Worm (Caenorhabditis elegans) whole organism, L4 larva: Measurements from ENCODE around the gene F31E3.12.

Source experiments
- T20F7.1 ChIP-seq: fragments of 200-800 bp; sonication (Bioruptor generic); optimal IDR thresholded peaks from 2 replicates; lab custom pipeline; 2018; ENCODE audit warnings: mild to moderate bottlenecking, missing genetic modification characterization, missing compliant biosample characterization
- T26A8.4 ChIP-seq: fragments of 200-800 bp; sonication (Bioruptor generic); IDR thresholded peaks from 2 replicates; pipeline ENCODE4 v1.3.6; 2022; ENCODE audit warnings: missing genetic modification characterization, missing compliant biosample characterization
- aha-1 ChIP-seq: fragments of 150-350 bp; peaks from one replicate; lab custom pipeline; 2014; ENCODE audit warnings: missing biosample characterization, missing genetic modification characterization
- aly-2 ChIP-seq: sonication (generic microtip); optimal IDR thresholded peaks from 2 replicates; lab custom pipeline; 2018; ENCODE audit warnings: missing biosample characterization, missing genetic modification characterization
- arid-1 ChIP-seq: fragments of 200-800 bp; sonication (Bioruptor generic); conservative IDR thresholded peaks from 2 replicates; pipeline ENCODE4 v1.3.6; 2022; ENCODE audit warnings: missing genetic modification reagents, missing genetic modification characterization, missing compliant biosample characterization
- attf-4 ChIP-seq: sonication (generic microtip); optimal IDR thresholded peaks from 3 replicates; lab custom pipeline; 2017; ENCODE audit warnings: missing biosample characterization, missing genetic modification characterization
- ceh-32 ChIP-seq: sonication (generic microtip); optimal IDR thresholded peaks from 2 replicates; lab custom pipeline; 2016; ENCODE audit warnings: mild to moderate bottlenecking, missing genetic modification characterization, missing compliant biosample characterization; ENCODE audit not compliant: poor library complexity
- ceh-82 ChIP-seq: sonication (generic microtip); optimal IDR thresholded peaks from 2 replicates; lab custom pipeline; 2017; ENCODE audit warnings: missing biosample characterization, missing genetic modification characterization
- daf-16 ChIP-seq, 3 experiments: sonication (generic microtip); optimal IDR thresholded peaks; 2 replicates each; lab custom pipeline; 2016 to 2017; ENCODE audit warnings: missing genetic modification characterization in 3 of 3, missing genetic modification reagents in 3 of 3, mild to moderate bottlenecking in 2 of 3, missing compliant biosample characterization in 2 of 3, missing biosample characterization in 1 of 3, moderate library complexity in 1 of 3
- dpl-1 ChIP-seq: fragments of 150-350 bp; optimal IDR thresholded peaks from 2 replicates; lab custom pipeline; 2014; ENCODE audit warnings: missing biosample characterization, missing genetic modification reagents, missing genetic modification characterization
- egl-27 ChIP-seq: sonication (generic microtip); optimal IDR thresholded peaks from 3 replicates; lab custom pipeline; 2017; ENCODE audit warnings: missing biosample characterization, missing genetic modification reagents, missing genetic modification characterization
- egl-43 ChIP-seq: fragments of 200-800 bp; sonication (Bioruptor generic); IDR thresholded peaks from 2 replicates; pipeline ENCODE4 v1.3.6; 2022; ENCODE audit warnings: missing genetic modification reagents, missing genetic modification characterization, missing compliant biosample characterization
- hif-1 ChIP-seq, 2 experiments: sonication (generic microtip); optimal IDR thresholded peaks; 2 replicates each; lab custom pipeline; 2016 to 2017; ENCODE audit warnings: missing compliant biosample characterization in 2 of 2, missing genetic modification characterization in 2 of 2, missing genetic modification reagents in 2 of 2, missing genotype in 2 of 2, mild to moderate bottlenecking in 1 of 2
- hlh-11 ChIP-seq: fragments of 200-800 bp; sonication (Bioruptor generic); optimal IDR thresholded peaks from 2 replicates; lab custom pipeline; 2018; ENCODE audit warnings: mild to moderate bottlenecking, missing genetic modification characterization, missing compliant biosample characterization
- hlh-30 ChIP-seq: sonication (generic microtip); optimal IDR thresholded peaks from 2 replicates; lab custom pipeline; 2017; ENCODE audit warnings: antibody characterized with exemption, mild to moderate bottlenecking, missing genetic modification characterization, missing compliant biosample characterization; ENCODE audit not compliant: insufficient read depth
- lin-15B ChIP-seq: fragments of 150-350 bp; sonication (generic microtip); optimal IDR thresholded peaks from 3 replicates; lab custom pipeline; 2014; ENCODE audit warnings: missing biosample characterization, missing genetic modification characterization
- lsy-2 ChIP-seq, 2 experiments: fragments of 150-350 bp in 1 of 2; sonication (generic microtip) in 1 of 2; optimal IDR thresholded peaks; 2 replicates each; lab custom pipeline; 2014 to 2017; ENCODE audit warnings: missing biosample characterization in 2 of 2, missing genetic modification characterization in 2 of 2
- madf-9 ChIP-seq: fragments of 200-800 bp; sonication (Bioruptor generic); conservative IDR thresholded peaks from 2 replicates; pipeline ENCODE4 v1.3.6; 2022; ENCODE audit warnings: missing genetic modification reagents, missing genetic modification characterization, missing compliant biosample characterization
- mdl-1 ChIP-seq, 2 experiments: fragments of 150-350 bp in 1 of 2; sonication (generic microtip) in 1 of 2; optimal IDR thresholded peaks; 2 replicates each; lab custom pipeline; 2014 to 2017; ENCODE audit warnings: missing biosample characterization in 2 of 2, missing genetic modification characterization in 2 of 2
- mes-2 ChIP-seq: sonication (generic microtip); optimal IDR thresholded peaks from 2 replicates; lab custom pipeline; 2016; ENCODE audit warnings: missing genotype, mild to moderate bottlenecking, missing genetic modification characterization, missing compliant biosample characterization; ENCODE audit not compliant: poor library complexity, severe bottlenecking
- mxl-3 ChIP-seq: fragments of 200-800 bp; sonication (Bioruptor generic); optimal IDR thresholded peaks from 2 replicates; lab custom pipeline; 2018; ENCODE audit warnings: mild to moderate bottlenecking, missing genetic modification characterization, missing compliant biosample characterization
- nhr-10 ChIP-seq: fragments of 150-350 bp; optimal IDR thresholded peaks from 2 replicates; lab custom pipeline; 2014; ENCODE audit warnings: missing biosample characterization, missing genetic modification characterization
- nhr-28 ChIP-seq: fragments of 150-350 bp; optimal IDR thresholded peaks from 2 replicates; lab custom pipeline; 2014; ENCODE audit warnings: missing biosample characterization, missing genetic modification characterization
- nhr-41 ChIP-seq: fragments of 200-800 bp; sonication (Bioruptor generic); IDR thresholded peaks from 2 replicates; pipeline ENCODE4 v1.3.6; 2022; ENCODE audit warnings: missing genetic modification reagents, missing genetic modification characterization, missing compliant biosample characterization
- set-16 ChIP-seq: fragments of 200-800 bp; sonication (Bioruptor generic); IDR thresholded peaks from 2 replicates; pipeline ENCODE4 v1.3.6; 2022; ENCODE audit warnings: missing genetic modification reagents, missing genetic modification characterization, missing compliant biosample characterization
- snpc-1.2 ChIP-seq: fragments of 200-800 bp; sonication (Bioruptor generic); IDR thresholded peaks from 2 replicates; pipeline ENCODE4 v1.3.6; 2022; ENCODE audit warnings: missing genetic modification reagents, missing genetic modification characterization, missing compliant biosample characterization
- snpc-4 ChIP-seq: fragments of 150-350 bp; optimal IDR thresholded peaks from 2 replicates; lab custom pipeline; 2014; ENCODE audit warnings: missing biosample characterization, missing genetic modification characterization
- unc-39 ChIP-seq: sonication (generic microtip); optimal IDR thresholded peaks from 2 replicates; lab custom pipeline; 2017; ENCODE audit warnings: missing biosample characterization, missing genetic modification characterization
- unc-62 ChIP-seq, 3 experiments: fragments of 150-350 bp in 1 of 3; sonication (generic microtip); optimal IDR thresholded peaks in 2 of 3; peaks in 1 of 3; 1 replicate in 1 of 3; 2 replicates in 2 of 3; lab custom pipeline; 2014 to 2017; ENCODE audit warnings: missing biosample characterization in 3 of 3, missing genetic modification characterization in 3 of 3, missing genetic modification reagents in 3 of 3, missing genotype in 1 of 3
- ztf-7 ChIP-seq: fragments of 150-350 bp; optimal IDR thresholded peaks from 2 replicates; lab custom pipeline; 2014; ENCODE audit warnings: missing biosample characterization, missing genetic modification characterization

The F31E3.12 gene

DNA sequence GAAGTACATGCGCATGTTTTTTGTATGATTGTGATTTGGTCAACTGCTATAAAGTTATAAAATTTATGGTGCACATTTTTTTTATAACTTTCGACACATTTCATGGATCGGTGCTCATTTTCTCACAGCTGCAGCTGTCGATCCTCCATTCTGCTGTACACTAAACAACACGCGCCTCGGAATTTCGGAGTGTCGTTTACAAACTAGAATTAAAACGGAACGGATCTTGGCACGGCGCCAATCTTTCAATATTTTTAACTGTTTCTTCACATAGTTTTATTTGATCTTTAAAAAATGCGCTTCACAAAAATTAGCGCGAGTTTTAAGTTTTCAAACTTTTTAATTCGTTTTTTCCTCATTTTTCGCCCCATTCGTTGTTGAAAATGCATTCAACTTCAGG is 22.8 kb upstream of the F31E3.12 start, which contains the start of gene let-711 (continued):
- no peak for TF ChIP-seq nhr-41
- TF ChIP-seq aha-1 (tag; lab: Kevin White, UChicago): peak; percentile 56
- no peak for TF ChIP-seq madf-9 (GFP tag; lab: Robert Waterston, UW)
- TF ChIP-seq ceh-82 (tag; lab: Kevin White, UChicago): no peak
- peak; percentile 4 for TF ChIP-seq hlh-30 (tag; lab: Kevin White, UChicago)
- TF ChIP-seq T20F7.1 (GFP tag; lab: Kevin White, UChicago): peak; percentile 95
- no peak for TF ChIP-seq aly-2 (tag; lab: Kevin White, UChicago)
- TF ChIP-seq dpl-1 (GFP tag; lab: Kevin White, UChicago): no peak
- no peak for TF ChIP-seq unc-39 (tag; lab: Kevin White, UChicago)
- TF ChIP-seq ztf-7 (tag; lab: Kevin White, UChicago): no peak
- no peak for TF ChIP-seq arid-1 (GFP tag; lab: Robert Waterston, UW)
- TF ChIP-seq, all 104 proteins: peak for 7

DNA sequence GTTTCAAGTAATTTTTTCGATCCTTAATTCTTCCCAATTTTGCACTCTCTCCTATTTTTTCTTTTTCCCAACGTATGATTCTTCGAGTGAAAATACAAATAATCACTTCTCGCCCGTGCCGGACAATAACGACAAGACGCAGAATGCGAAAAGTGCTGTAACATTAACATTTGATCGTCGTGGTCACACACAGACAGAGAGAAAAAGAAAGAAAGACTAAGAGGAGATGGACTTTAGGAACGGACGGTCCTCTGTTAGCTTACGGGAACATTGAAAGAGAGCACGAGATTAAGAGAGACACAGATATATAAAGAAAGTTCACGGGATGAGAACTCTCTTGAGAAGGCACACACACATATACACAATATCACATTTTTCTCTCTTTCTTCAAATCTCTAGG is 21.3 kb upstream of the F31E3.12 start:
- TF ChIP-seq nhr-28 (tag; lab: Kevin White, UChicago) (peak; percentile 63), hlh-30 (tag; lab: Kevin White, UChicago) (peak; percentile 86), hif-1 (tag; optimal IDR thresholded peaks at IDR 0.05; lab: Kevin White, UChicago) (peak in 1 of 2 experiments; percentile 9), lsy-2 (tag; optimal IDR thresholded peaks at IDR 0.05; lab: Kevin White, UChicago) (peak in 1 of 2 experiments; percentile 21), hlh-11 (tag; lab: Kevin White, UChicago) (peak; percentile 48), ceh-32 (tag; lab: Kevin White, UChicago) (no peak), mdl-1 (tag; optimal IDR thresholded peaks at IDR 0.05; lab: Kevin White, UChicago) (peak in 1 of 2 experiments; percentile 16), mxl-3 (GFP tag; lab: Kevin White, UChicago) (peak; percentile 26), daf-16 (GFP tag; optimal IDR thresholded peaks at IDR 0.05; lab: Kevin White, UChicago) (no peak), daf-16 (tag; optimal IDR thresholded peaks at IDR 0.05; lab: Kevin White, UChicago) (peak; percentile 9), lin-15B (no peak), snpc-1.2 (GFP tag; lab: Robert Waterston, UW) (no peak)

DNA sequence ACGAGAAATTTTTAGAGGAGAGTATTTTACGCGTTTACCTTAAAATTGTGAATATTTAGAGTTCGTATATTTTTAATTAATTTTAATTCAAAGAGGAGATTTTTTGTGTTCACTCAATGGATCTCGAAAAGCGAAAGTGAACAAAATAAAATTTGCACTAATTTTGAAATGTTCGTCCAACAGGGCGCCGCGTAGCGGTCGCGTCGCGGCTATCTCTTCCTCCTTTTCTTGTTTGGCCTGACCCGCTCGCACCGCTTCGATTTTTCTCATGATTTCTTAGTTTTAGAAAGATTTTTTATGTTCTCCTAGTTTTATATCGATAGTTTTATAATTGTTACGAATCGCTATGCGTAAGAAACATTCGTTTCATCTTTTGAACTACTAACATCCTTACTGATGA is 17.8 kb upstream of the F31E3.12 start:
- peak in 1 of 2 experiments; percentile 49 for TF ChIP-seq lsy-2 (tag; optimal IDR thresholded peaks at IDR 0.05; lab: Kevin White, UChicago)
- TF ChIP-seq snpc-4 (tag; lab: Kevin White, UChicago): no peak
- TF ChIP-seq hlh-30 (tag; lab: Kevin White, UChicago): peak; percentile 4
- TF ChIP-seq dpl-1 (GFP tag; lab: Kevin White, UChicago): peak; percentile 31
- TF ChIP-seq, all 104 proteins: peak for 3

DNA sequence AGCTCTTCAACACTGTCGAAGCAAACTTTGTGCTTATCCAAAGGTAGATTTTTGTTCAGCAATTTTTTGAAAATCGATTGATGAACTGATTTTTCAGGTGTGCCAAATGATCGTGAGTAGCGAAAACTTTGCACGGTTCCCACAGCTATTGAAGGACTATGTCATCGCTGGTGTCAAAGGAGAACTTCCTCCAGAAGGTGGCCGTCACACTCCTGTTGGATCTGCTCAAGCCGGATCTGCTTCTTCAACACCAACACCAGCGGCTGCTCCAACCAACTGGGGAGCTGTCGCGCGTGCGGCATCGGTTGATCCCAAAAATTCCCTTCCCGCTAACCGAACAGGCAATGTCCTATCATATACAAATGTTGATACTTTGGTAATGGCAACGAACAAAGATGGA is 15.8 kb upstream of the F31E3.12 start:
- TF ChIP-seq set-16 (GFP tag; lab: Robert Waterston, UW) (peak; percentile 43; the same call in 1 of the 2 replicates), nhr-10 (no peak), lsy-2 (tag; optimal IDR thresholded peaks at IDR 0.05; lab: Kevin White, UChicago) (no peak)

DNA sequence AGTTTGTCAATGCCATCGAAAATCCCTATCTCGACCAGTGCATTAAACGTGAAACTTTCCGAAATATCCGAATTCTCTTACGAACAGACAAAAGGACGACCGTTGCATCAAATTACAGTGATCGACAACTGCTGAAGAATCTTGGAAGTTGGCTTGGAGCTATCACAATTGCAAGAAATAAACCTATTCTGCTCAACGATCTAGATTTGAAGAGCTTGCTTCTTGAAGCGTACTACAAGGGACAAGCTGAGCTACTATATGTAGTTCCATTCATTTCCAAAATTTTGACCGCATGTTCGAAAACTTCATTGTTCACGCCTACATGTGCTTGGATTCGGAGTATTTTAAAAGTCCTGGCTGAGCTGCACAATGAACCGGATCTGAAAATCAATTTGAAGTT is 15.2 kb upstream of the F31E3.12 start:
- TF ChIP-seq attf-4 (tag; lab: Kevin White, UChicago): no peak
- TF ChIP-seq egl-43 (GFP tag; lab: Robert Waterston, UW): no peak
- TF ChIP-seq aha-1 (tag; lab: Kevin White, UChicago): peak; percentile 95
- TF ChIP-seq mes-2 (tag; lab: Kevin White, UChicago): no peak
- TF ChIP-seq unc-62 (GFP tag; optimal IDR thresholded peaks at IDR 0.05 in 1 of 2; lab: Kevin White, UChicago): peak in 1 of 2 experiments; percentile 85
- no peak for TF ChIP-seq unc-62 (tag; optimal IDR thresholded peaks at IDR 0.05; lab: Kevin White, UChicago)
- no peak for TF ChIP-seq set-16 (GFP tag; lab: Robert Waterston, UW)
- no peak for TF ChIP-seq egl-27 (tag; lab: Kevin White, UChicago)
- TF ChIP-seq lsy-2 (tag; optimal IDR thresholded peaks at IDR 0.05; lab: Kevin White, UChicago): no peak
- no peak for TF ChIP-seq T26A8.4 (GFP tag; lab: Robert Waterston, UW)
